Worm (Caenorhabditis elegans): ENCODE data around the gene R12C12.7.

The R12C12.7 gene

DNA sequence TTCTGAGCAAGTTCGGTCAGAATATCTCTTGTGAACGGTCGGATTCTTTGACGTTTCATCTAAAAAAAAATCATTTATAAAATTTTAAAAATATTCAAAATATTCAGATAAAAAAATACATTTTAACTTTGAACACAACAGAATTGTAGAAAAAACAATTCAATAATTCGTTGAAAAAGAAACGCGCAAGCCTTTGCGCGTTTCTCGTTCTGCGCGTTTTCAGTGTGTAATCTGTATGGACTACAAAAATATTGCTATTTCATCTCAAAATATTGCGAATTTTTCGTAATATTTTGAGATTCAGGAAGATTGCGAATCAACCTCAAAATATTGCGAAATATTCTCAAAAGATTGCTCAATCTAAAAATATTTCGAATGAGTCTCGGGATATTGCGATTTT lies at the start of gene R12C12.7:
TSS of gene R12C12.7 (minus strand) at position 59 of the 400 bp plus-strand sequence.
- TF ChIP-seq blmp-1 (tag; optimal IDR thresholded peaks at IDR 0.05) (no peak), ceh-83 (GFP tag; optimal IDR thresholded peaks at IDR 0.05) (no peak), nhr-237 (tag; optimal IDR thresholded peaks at IDR 0.05) (no peak), zip-8 (tag; optimal IDR thresholded peaks at IDR 0.05) (no peak), drap-1 (GFP tag; optimal IDR thresholded peaks at IDR 0.05) (no peak), ceh-39 (tag; optimal IDR thresholded peaks at IDR 0.05) (no peak), lin-32 (GFP tag; optimal IDR thresholded peaks at IDR 0.05) (no peak), unc-39 (tag; optimal IDR thresholded peaks at IDR 0.05) (no peak), cnd-1 (tag; optimal IDR thresholded peaks at IDR 0.05) (no peak), hlh-1 (tag; optimal IDR thresholded peaks at IDR 0.05) (no peak), lsy-2 (tag; optimal IDR thresholded peaks at IDR 0.05) (no peak), bed-3 (GFP tag; optimal IDR thresholded peaks at IDR 0.05) (no peak), nhr-2 (tag; optimal IDR thresholded peaks at IDR 0.05) (no peak), elt-1 (tag; optimal IDR thresholded peaks at IDR 0.05; ENCODE audit: borderline replicate concordance, insufficient read depth) (no peak), pha-4 (tag; optimal IDR thresholded peaks at IDR 0.05) (no peak), nhr-12 (tag; optimal IDR thresholded peaks at IDR 0.05) (no peak), mab-5 (tag; optimal IDR thresholded peaks at IDR 0.05) (no peak), nhr-76 (tag; optimal IDR thresholded peaks at IDR 0.05) (no peak)

- TF ChIP-seq bed-3 (GFP tag; optimal IDR thresholded peaks at IDR 0.05) (no peak), sem-2 (GFP tag; optimal IDR thresholded peaks at IDR 0.05) (no peak), M03D4.4 (tag; optimal IDR thresholded peaks at IDR 0.05) (no peak), cnd-1 (tag; optimal IDR thresholded peaks at IDR 0.05) (no peak)
Observed at ce11 chrII:6103986-6104385, 48.2 kb upstream of the R12C12.7 start.

ce11 chrII:6101475-6101874 lies 45.7 kb upstream of the R12C12.7 start:
- no peak for TF ChIP-seq snpc-4 (tag; optimal IDR thresholded peaks at IDR 0.05)
- no peak for TF ChIP-seq sptf-1 (tag; optimal IDR thresholded peaks at IDR 0.05)
- no peak for TF ChIP-seq mls-2 (tag; optimal IDR thresholded peaks at IDR 0.05)
- TF ChIP-seq bed-3 (GFP tag; optimal IDR thresholded peaks at IDR 0.05): no peak
- no peak for TF ChIP-seq lin-13 (tag; optimal IDR thresholded peaks at IDR 0.05)

DNA sequence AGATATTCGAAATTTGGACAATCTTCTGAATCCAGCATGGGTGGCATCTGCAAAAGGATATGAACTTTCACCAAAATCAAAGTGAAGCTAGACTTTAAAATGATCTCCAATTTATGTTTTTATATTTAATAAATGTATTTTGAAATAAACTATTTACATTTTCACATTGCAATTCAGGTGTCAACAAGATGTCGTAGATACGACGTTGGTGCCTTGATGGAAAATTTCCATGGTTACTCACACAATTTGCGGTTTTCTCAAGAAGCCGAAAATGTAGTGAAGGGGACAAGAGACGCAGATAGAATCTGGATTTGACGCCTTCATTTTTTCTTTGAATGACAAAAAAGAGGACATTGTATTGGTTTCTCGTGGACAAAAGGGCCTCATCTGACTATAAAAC lies 43.7 kb upstream of the R12C12.7 start, which contains the start of gene rgs-3:
TSS of gene rgs-3 (plus strand) at position 301 of the 400 bp plus-strand sequence.
- TF ChIP-seq mep-1 (tag; optimal IDR thresholded peaks at IDR 0.05): no peak
- no peak for TF ChIP-seq unc-39 (tag; optimal IDR thresholded peaks at IDR 0.05)
- TF ChIP-seq drap-1 (GFP tag; optimal IDR thresholded peaks at IDR 0.05): no peak
- no peak for TF ChIP-seq ceh-83 (GFP tag; optimal IDR thresholded peaks at IDR 0.05)
- no peak for TF ChIP-seq cnd-1 (tag; optimal IDR thresholded peaks at IDR 0.05)
- no peak for TF ChIP-seq mab-5 (tag; optimal IDR thresholded peaks at IDR 0.05)

DNA sequence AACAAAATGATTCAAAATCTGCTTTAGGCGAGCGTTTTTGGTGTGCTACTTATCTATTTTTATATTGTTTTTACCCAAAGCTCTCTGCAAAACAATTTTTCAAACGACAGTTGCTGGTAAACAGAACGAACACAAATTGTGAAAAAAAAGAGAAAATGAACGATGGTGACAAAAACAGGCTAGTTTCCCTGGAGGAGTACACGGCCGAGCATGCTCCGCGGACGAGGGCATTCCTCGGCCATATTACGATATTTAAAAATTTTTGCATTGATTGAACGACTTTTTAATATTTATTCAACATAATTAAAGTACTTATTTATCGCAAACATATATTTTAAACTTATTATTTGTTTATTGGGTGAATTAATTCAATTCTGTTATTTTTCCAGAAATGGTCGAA lies 41.7 kb upstream of the R12C12.7 start, which contains the start of the genes tpp-2 and rbbp-5:
TSS of gene tpp-2 (minus strand) at position 157 of the 400 bp plus-strand sequence.
TSS of gene rbbp-5 (plus strand) at position 390 of the 400 bp plus-strand sequence.
- TF ChIP-seq snpc-4 (tag; optimal IDR thresholded peaks at IDR 0.05) (no peak), ham-2 (GFP tag; optimal IDR thresholded peaks at IDR 0.05) (peak; percentile 24), sptf-1 (tag; optimal IDR thresholded peaks at IDR 0.05) (no peak), ztf-11 (tag; optimal IDR thresholded peaks at IDR 0.05) (no peak), M03D4.4 (tag; optimal IDR thresholded peaks at IDR 0.05) (no peak), nhr-28 (tag; optimal IDR thresholded peaks at IDR 0.05) (no peak), mls-2 (tag; optimal IDR thresholded peaks at IDR 0.05) (no peak), ceh-39 (tag; optimal IDR thresholded peaks at IDR 0.05) (no peak), elt-3 (tag; optimal IDR thresholded peaks at IDR 0.05) (no peak)

DNA sequence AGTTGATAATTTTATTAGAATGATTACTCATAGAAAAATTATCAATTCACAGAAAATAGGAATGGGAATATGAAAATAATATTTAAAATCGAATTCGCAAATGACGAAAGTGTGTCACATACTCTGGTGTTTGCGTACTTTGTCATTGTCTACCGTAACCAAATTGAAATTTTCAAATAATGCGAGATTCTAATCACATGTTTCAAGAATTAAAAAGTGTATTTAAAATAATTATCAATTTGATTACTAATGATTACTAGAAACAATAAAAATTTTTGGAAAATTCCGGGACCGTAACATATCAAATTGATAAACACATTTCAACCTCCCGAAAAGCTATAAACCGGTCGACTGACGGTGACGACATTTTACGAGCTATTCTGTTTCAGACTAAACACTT lies 35.6 kb upstream of the R12C12.7 start, which contains the start of the genes fbf-2 and nspg-3:
TSS of gene fbf-2 (minus strand) at position 101 of the 400 bp plus-strand sequence.
TSS of gene nspg-3 (plus strand) at position 388 of the 400 bp plus-strand sequence.
- TF ChIP-seq nhr-76 (tag; optimal IDR thresholded peaks at IDR 0.05): no peak
- no peak for TF ChIP-seq nhr-237 (tag; optimal IDR thresholded peaks at IDR 0.05)
- no peak for TF ChIP-seq ztf-11 (tag; optimal IDR thresholded peaks at IDR 0.05)
- no peak for TF ChIP-seq blmp-1 (tag; optimal IDR thresholded peaks at IDR 0.05)
- TF ChIP-seq hlh-1 (tag; optimal IDR thresholded peaks at IDR 0.05): no peak
- no peak for TF ChIP-seq sem-2 (GFP tag; optimal IDR thresholded peaks at IDR 0.05)
